Fruit fly (Drosophila melanogaster) whole organism, wandering third instar larva: Measurements from ENCODE around the gene CG15283.

ENCODE experiments used
- OdsH ChIP-seq: fragments of 200-800 bp; sonication (Bioruptor generic); optimal IDR thresholded peaks from 2 replicates; lab custom pipeline; 2016; ENCODE audit warnings: missing biosample characterization, mild to moderate bottlenecking, missing genetic modification characterization
- dmrt93B ChIP-seq: fragments of 200-800 bp; sonication (Bioruptor generic); optimal IDR thresholded peaks from 2 replicates; lab custom pipeline; 2018; ENCODE audit warnings: missing biosample characterization, mild to moderate bottlenecking, missing genetic modification characterization
- usp ChIP-seq: fragments of >200 bp; optimal IDR thresholded peaks from 2 replicates; lab custom pipeline; 2017; ENCODE audit warnings: missing biosample characterization, missing genetic modification characterization

DNA sequence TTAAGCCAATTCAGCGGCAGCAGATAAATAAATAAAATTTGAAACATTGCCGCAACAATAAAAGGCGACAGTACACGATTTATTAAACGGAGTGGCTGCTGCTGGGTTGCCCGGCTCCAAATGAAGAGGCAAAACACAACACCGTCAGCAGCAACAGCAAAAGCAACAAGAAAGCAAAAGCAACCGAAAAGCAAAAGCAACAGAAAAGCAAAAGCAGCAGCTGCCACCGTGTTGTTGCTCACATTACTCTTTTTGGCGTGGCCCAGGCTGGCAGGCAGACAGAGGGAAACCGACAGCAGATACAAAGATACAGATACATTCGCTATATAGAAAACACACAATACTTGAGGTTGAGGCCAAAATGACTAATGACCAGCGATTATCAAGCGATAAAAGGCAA is 48.8 kb upstream of the CG15283 start:
- TF ChIP-seq OdsH (GFP tag; lab: Kevin White, UChicago), result no peak
- TF ChIP-seq usp (GFP tag; lab: Kevin White, UChicago), result no peak
- no peak for TF ChIP-seq dmrt93B (GFP tag; lab: Kevin White, UChicago)
